Worm (Caenorhabditis elegans): ENCODE results near the gene cki-2.

cki-2 gene

DNA sequence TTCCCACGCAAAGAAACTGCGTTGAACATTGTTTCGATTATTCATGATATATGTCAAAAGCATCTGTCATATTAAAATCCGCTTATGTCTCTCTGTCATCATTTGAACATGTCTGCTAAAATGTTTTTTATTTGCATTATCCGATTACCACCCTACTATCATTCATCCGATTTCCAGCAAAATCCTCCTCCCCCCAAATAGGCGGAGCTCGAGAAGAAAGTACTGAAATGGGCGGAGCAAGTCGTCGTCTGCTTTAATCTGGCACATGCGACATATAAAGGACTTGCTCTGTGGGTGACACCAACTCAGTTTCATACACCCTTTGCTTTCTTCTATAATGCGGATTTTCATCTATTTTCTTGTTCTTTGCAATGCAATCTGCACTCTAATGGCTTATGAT is 15.8 kb downstream of the cki-2 start, which contains the start of gene T09A5.14:
TSS of gene T09A5.14 (plus strand) at position 301 of the 400 bp plus-strand sequence.
- no peak for TF ChIP-seq attf-4 (tag; optimal IDR thresholded peaks at IDR 0.05)
- no peak for TF ChIP-seq ceh-44 (GFP tag; IDR thresholded peaks at IDR 0.05)
- no peak for TF ChIP-seq T20F7.1 (GFP tag; optimal IDR thresholded peaks at IDR 0.05)
- no peak for TF ChIP-seq zip-11 (GFP tag; IDR thresholded peaks at IDR 0.05)
- TF ChIP-seq R02D3.7 (tag; optimal IDR thresholded peaks at IDR 0.05) = no peak
- no peak for TF ChIP-seq F49E8.2 (tag; optimal IDR thresholded peaks at IDR 0.05; ENCODE audit: borderline replicate concordance)
- no peak for TF ChIP-seq gei-8 (GFP tag; optimal IDR thresholded peaks at IDR 0.05)
- TF ChIP-seq daf-12 (tag; optimal IDR thresholded peaks at IDR 0.05) = no peak
- TF ChIP-seq zfp-3 (GFP tag; conservative IDR thresholded peaks at IDR 0.05) = no peak
- TF ChIP-seq T26A8.4 (GFP tag; IDR thresholded peaks at IDR 0.05) = no peak
- no peak for TF ChIP-seq jun-1 (tag; optimal IDR thresholded peaks at IDR 0.05)
- no peak for TF ChIP-seq zag-1 (tag; optimal IDR thresholded peaks at IDR 0.05)
- TF ChIP-seq ctbp-1 (GFP tag; IDR thresholded peaks at IDR 0.05) = no peak
- no peak for TF ChIP-seq spr-1 (tag; optimal IDR thresholded peaks at IDR 0.05)
- no peak for TF ChIP-seq snpc-4 (tag; optimal IDR thresholded peaks at IDR 0.05)

DNA sequence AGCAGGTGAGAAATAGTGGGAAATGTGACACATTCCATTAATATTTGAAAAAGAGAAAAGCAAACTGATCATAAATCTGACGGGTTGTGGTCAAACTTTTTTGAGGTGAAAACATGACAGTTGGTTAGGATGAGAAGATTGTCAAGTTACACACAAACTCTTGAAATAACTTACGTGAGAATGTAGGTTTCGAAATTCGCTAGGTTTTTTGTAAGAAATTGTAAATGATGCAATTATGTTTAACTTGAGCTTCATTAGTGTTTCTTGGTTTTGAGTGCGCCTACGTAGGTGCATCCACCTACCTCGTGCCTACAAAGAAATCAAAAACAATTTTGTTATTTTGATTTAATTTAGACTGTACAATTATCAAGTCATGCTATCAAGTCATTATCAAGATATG is 19.0 kb downstream of the cki-2 start, which contains the start of gene cex-2:
TSS of gene cex-2 (minus strand) at position 101 of the 400 bp plus-strand sequence.
- TF ChIP-seq lin-15B (tag; optimal IDR thresholded peaks at IDR 0.05) (no peak), egl-43 (GFP tag; IDR thresholded peaks at IDR 0.05) (no peak), mdl-1 (tag; optimal IDR thresholded peaks at IDR 0.05) (no peak), zfp-3 (GFP tag; conservative IDR thresholded peaks at IDR 0.05) (no peak), R02D3.7 (tag; optimal IDR thresholded peaks at IDR 0.05) (no peak), T20F7.1 (GFP tag; optimal IDR thresholded peaks at IDR 0.05) (no peak), F37D6.2 (tag; optimal IDR thresholded peaks at IDR 0.05) (no peak), nhr-6 (tag; optimal IDR thresholded peaks at IDR 0.05) (no peak), nhr-111 (GFP tag; optimal IDR thresholded peaks at IDR 0.05) (no peak), unc-62 (GFP tag; optimal IDR thresholded peaks at IDR 0.05 in 1 of 2) (no peak), unc-62 (tag; optimal IDR thresholded peaks at IDR 0.05) (no peak), ZK546.5 (tag; optimal IDR thresholded peaks at IDR 0.05) (no peak), ceh-20 (GFP tag; IDR thresholded peaks at IDR 0.05) (no peak), unc-130 (GFP tag; optimal IDR thresholded peaks at IDR 0.05) (no peak), mes-2 (tag; optimal IDR thresholded peaks at IDR 0.05; ENCODE audit: poor library complexity, severe bottlenecking) (no peak), F10B5.3 (tag; optimal IDR thresholded peaks at IDR 0.05) (no peak), attf-4 (tag; optimal IDR thresholded peaks at IDR 0.05) (no peak), ceh-32 (tag; optimal IDR thresholded peaks at IDR 0.05; ENCODE audit: poor library complexity) (no peak), ceh-62 (tag; optimal IDR thresholded peaks at IDR 0.05) (no peak), pha-4 (GFP tag; IDR thresholded peaks at IDR 0.05) (no peak), pha-4 (tag; optimal IDR thresholded peaks at IDR 0.05) (no peak), fos-1 (tag; optimal IDR thresholded peaks at IDR 0.05) (no peak)

DNA sequence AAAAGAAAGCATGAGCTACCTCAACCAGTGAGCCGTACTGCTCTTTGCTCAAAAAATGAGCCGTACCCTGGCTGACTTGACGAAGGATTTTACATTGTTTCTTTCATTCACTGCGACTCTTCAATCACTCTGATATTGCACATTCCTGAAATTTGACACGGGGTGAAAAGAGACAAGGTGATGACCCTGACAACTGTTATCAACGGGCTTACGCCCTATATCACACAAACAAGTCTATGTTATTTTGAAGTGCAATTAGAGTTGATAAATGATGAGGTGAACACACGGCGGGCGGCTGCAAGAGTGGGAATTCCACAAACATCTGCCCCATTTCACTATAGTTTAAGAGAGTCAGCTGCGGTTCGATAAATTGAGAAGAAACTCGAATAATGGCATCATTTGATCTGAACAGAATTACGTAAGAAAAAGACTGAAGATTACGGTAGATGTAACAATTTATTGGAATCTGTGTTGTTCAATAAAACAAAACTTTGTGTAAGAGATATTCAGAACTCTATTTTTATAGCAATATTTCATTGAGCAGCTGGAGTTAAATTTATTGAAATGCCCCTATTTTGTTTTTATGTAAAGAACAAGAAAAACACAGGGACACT is 20.4 kb downstream of the cki-2 start:
- TF ChIP-seq nhr-11 (tag; optimal IDR thresholded peaks at IDR 0.05) (peak; percentile 45), aly-2 (tag; optimal IDR thresholded peaks at IDR 0.05) (no peak), saeg-2 (GFP tag; IDR thresholded peaks at IDR 0.05) (no peak), zfp-2 (tag; optimal IDR thresholded peaks at IDR 0.05) (no peak), hif-1 (tag; optimal IDR thresholded peaks at IDR 0.05) (peak in 1 of 2 experiments; percentile 36), dmd-9 (GFP tag; IDR thresholded peaks at IDR 0.05) (no peak), dve-1 (tag; optimal IDR thresholded peaks at IDR 0.05; ENCODE audit: insufficient read depth) (no peak), ZK337.2 (GFP tag; IDR thresholded peaks at IDR 0.05) (no peak), dpl-1 (GFP tag; optimal IDR thresholded peaks at IDR 0.05) (no peak), nhr-48 (tag; optimal IDR thresholded peaks at IDR 0.05) (no peak), egl-43 (GFP tag; IDR thresholded peaks at IDR 0.05) (no peak), mes-2 (tag; optimal IDR thresholded peaks at IDR 0.05; ENCODE audit: poor library complexity, severe bottlenecking) (no peak), daf-12 (tag; optimal IDR thresholded peaks at IDR 0.05) (no peak), daf-16 (GFP tag; optimal IDR thresholded peaks at IDR 0.05) (peak in 1 of 2 experiments; percentile 96), daf-16 (tag; optimal IDR thresholded peaks at IDR 0.05) (no peak), hmg-1.1 (GFP tag; IDR thresholded peaks at IDR 0.05) (0 out of 2 replicates have a peak, but pooled peaks have one; percentile 16), nhr-76 (tag; optimal IDR thresholded peaks at IDR 0.05) (no peak), Y48G9A.11 (GFP tag; IDR thresholded peaks at IDR 0.05) (no peak), lsy-2 (tag; optimal IDR thresholded peaks at IDR 0.05) (peak in 1 of 2 experiments; percentile 44)
